Fruit fly (Drosophila melanogaster): ENCODE results near the gene Septin4.

Gene Septin4

dm6 chrX:16718169-16718723 is 23.3 kb upstream of the Septin4 start:
- TF ChIP-seq h (optimal IDR thresholded peaks at IDR 0.05) = no peak
- no peak for TF ChIP-seq Myc (optimal IDR thresholded peaks at IDR 0.05)
- no peak for TF ChIP-seq Sin3A (optimal IDR thresholded peaks at IDR 0.05)
- no peak for TF ChIP-seq psq (optimal IDR thresholded peaks at IDR 0.05)
- no peak for TF ChIP-seq insv (optimal IDR thresholded peaks at IDR 0.05)
- no peak for TF ChIP-seq ttk (optimal IDR thresholded peaks at IDR 0.05)

dm6 chrX:16716649-16717048 is 21.7 kb upstream of the Septin4 start:
- TF ChIP-seq Sin3A (optimal IDR thresholded peaks at IDR 0.05) (no peak), psq (optimal IDR thresholded peaks at IDR 0.05) (no peak), Myc (optimal IDR thresholded peaks at IDR 0.05) (no peak), h (optimal IDR thresholded peaks at IDR 0.05) (no peak), insv (optimal IDR thresholded peaks at IDR 0.05) (no peak), ttk (optimal IDR thresholded peaks at IDR 0.05) (no peak)

dm6 chrX:16711003-16711402 is 16.0 kb upstream of the Septin4 start, which contains the start of gene CG13008:
CG13008 (plus strand) TSS chrX:16711303.
- no peak for TF ChIP-seq psq (optimal IDR thresholded peaks at IDR 0.05)
- no peak for TF ChIP-seq Sin3A (optimal IDR thresholded peaks at IDR 0.05)
- TF ChIP-seq Myc (optimal IDR thresholded peaks at IDR 0.05) = no peak
- no peak for TF ChIP-seq ttk (optimal IDR thresholded peaks at IDR 0.05)
- no peak for TF ChIP-seq insv (optimal IDR thresholded peaks at IDR 0.05)
- no peak for TF ChIP-seq h (optimal IDR thresholded peaks at IDR 0.05)

dm6 chrX:16706774-16707173 is 11.8 kb upstream of the Septin4 start, which contains the start of gene CG9672:
CG9672 (minus strand) TSS chrX:16706874.
- TF ChIP-seq insv (optimal IDR thresholded peaks at IDR 0.05) (no peak), Myc (optimal IDR thresholded peaks at IDR 0.05) (no peak), psq (optimal IDR thresholded peaks at IDR 0.05) (no peak), h (optimal IDR thresholded peaks at IDR 0.05) (no peak), Sin3A (optimal IDR thresholded peaks at IDR 0.05) (no peak), ttk (optimal IDR thresholded peaks at IDR 0.05) (no peak)

- no peak for TF ChIP-seq Sin3A (optimal IDR thresholded peaks at IDR 0.05)
- TF ChIP-seq Myc (optimal IDR thresholded peaks at IDR 0.05) = no peak
- no peak for TF ChIP-seq ttk (optimal IDR thresholded peaks at IDR 0.05)
- no peak for TF ChIP-seq psq (optimal IDR thresholded peaks at IDR 0.05)
- TF ChIP-seq h (optimal IDR thresholded peaks at IDR 0.05) = no peak
- TF ChIP-seq insv (optimal IDR thresholded peaks at IDR 0.05) = no peak
Observed at dm6 chrX:16703747-16704146, 8.8 kb upstream of the Septin4 start, which contains the start of the genes CG9673 and CG4653. CG9673 (minus strand) TSS chrX:16703884. CG4653 (plus strand) TSS chrX:16704081.

- TF ChIP-seq ttk (optimal IDR thresholded peaks at IDR 0.05) (no peak), psq (optimal IDR thresholded peaks at IDR 0.05) (no peak), h (optimal IDR thresholded peaks at IDR 0.05) (no peak), insv (optimal IDR thresholded peaks at IDR 0.05) (no peak), Sin3A (optimal IDR thresholded peaks at IDR 0.05) (no peak), Myc (optimal IDR thresholded peaks at IDR 0.05) (no peak)
Observed at dm6 chrX:16701941-16702340, 7.0 kb upstream of the Septin4 start, which contains the start of gene sphe. sphe (minus strand) TSS chrX:16701972.

dm6 chrX:16700070-16700469 is 5.1 kb upstream of the Septin4 start, which contains the start of gene CG9676:
CG9676 (minus strand) TSS chrX:16700170.
- TF ChIP-seq psq (optimal IDR thresholded peaks at IDR 0.05) (no peak), Myc (optimal IDR thresholded peaks at IDR 0.05) (no peak), ttk (optimal IDR thresholded peaks at IDR 0.05) (no peak), insv (optimal IDR thresholded peaks at IDR 0.05) (no peak), Sin3A (optimal IDR thresholded peaks at IDR 0.05) (no peak), h (optimal IDR thresholded peaks at IDR 0.05) (no peak)

dm6 chrX:16697882-16698571 is 3.1 kb upstream of the Septin4 start:
- TF ChIP-seq h (optimal IDR thresholded peaks at IDR 0.05) = no peak
- no peak for TF ChIP-seq Myc (optimal IDR thresholded peaks at IDR 0.05)
- no peak for TF ChIP-seq Sin3A (optimal IDR thresholded peaks at IDR 0.05)
- TF ChIP-seq ttk (optimal IDR thresholded peaks at IDR 0.05) = no peak
- TF ChIP-seq psq (optimal IDR thresholded peaks at IDR 0.05) = no peak

dm6 chrX:16696614-16697519 is 1.9 kb upstream of the Septin4 start:
- no peak for TF ChIP-seq ttk (optimal IDR thresholded peaks at IDR 0.05)
- TF ChIP-seq Sin3A (optimal IDR thresholded peaks at IDR 0.05) = no peak
- TF ChIP-seq h (optimal IDR thresholded peaks at IDR 0.05) = no peak
- no peak for TF ChIP-seq insv (optimal IDR thresholded peaks at IDR 0.05)
- no peak for TF ChIP-seq psq (optimal IDR thresholded peaks at IDR 0.05)
- no peak for TF ChIP-seq Myc (optimal IDR thresholded peaks at IDR 0.05)

- TF ChIP-seq h (optimal IDR thresholded peaks at IDR 0.05) = no peak
- no peak for TF ChIP-seq Myc (optimal IDR thresholded peaks at IDR 0.05)
- TF ChIP-seq ttk (optimal IDR thresholded peaks at IDR 0.05) = no peak
- no peak for TF ChIP-seq insv (optimal IDR thresholded peaks at IDR 0.05)
- no peak for TF ChIP-seq psq (optimal IDR thresholded peaks at IDR 0.05)
- no peak for TF ChIP-seq Sin3A (optimal IDR thresholded peaks at IDR 0.05)
Observed at dm6 chrX:16695658-16696181, 747 bp upstream of the Septin4 start, which contains the start of gene CG4678. CG4678 (plus strand) TSS chrX:16696131.

- TF ChIP-seq h (optimal IDR thresholded peaks at IDR 0.05) = no peak
- no peak for TF ChIP-seq insv (optimal IDR thresholded peaks at IDR 0.05)
- no peak for TF ChIP-seq Myc (optimal IDR thresholded peaks at IDR 0.05)
- TF ChIP-seq Sin3A (optimal IDR thresholded peaks at IDR 0.05) = no peak
- no peak for TF ChIP-seq ttk (optimal IDR thresholded peaks at IDR 0.05)
- no peak for TF ChIP-seq psq (optimal IDR thresholded peaks at IDR 0.05)
Observed at dm6 chrX:16694477-16694876, 496 bp downstream of the Septin4 start.

Measured in Kc167 (cell line).